Worm (Caenorhabditis elegans) whole organism, late embryonic: Measurements from ENCODE around the gene siah-1.

ENCODE experiments used
- fkh-6 ChIP-seq: sonication (generic microtip); optimal IDR thresholded peaks from 2 replicates; lab custom pipeline; 2016; ENCODE audit warnings: missing genetic modification characterization, missing compliant biosample characterization
- pat-9 ChIP-seq: fragments of 200-800 bp; sonication (Bioruptor generic); optimal IDR thresholded peaks from 2 replicates; lab custom pipeline; 2018; ENCODE audit warnings: mild to moderate bottlenecking, missing genetic modification characterization, moderate library complexity, missing compliant biosample characterization
- pha-4 ChIP-seq: fragments of 150-350 bp; optimal IDR thresholded peaks from 2 replicates; lab custom pipeline; 2018; ENCODE audit warnings: missing biosample characterization, missing genetic modification reagents, missing genetic modification characterization
- sox-4 ChIP-seq: sonication (generic microtip); optimal IDR thresholded peaks from 2 replicates; lab custom pipeline; 2017; ENCODE audit warnings: mild to moderate bottlenecking, missing genetic modification characterization, inconsistent platforms, missing compliant biosample characterization
- tbx-2 ChIP-seq: sonication (generic microtip); optimal IDR thresholded peaks from 2 replicates; lab custom pipeline; 2016; ENCODE audit warnings: missing genetic modification characterization, missing compliant biosample characterization
- tbx-7 ChIP-seq: sonication (generic microtip); optimal IDR thresholded peaks from 2 replicates; lab custom pipeline; 2016; ENCODE audit warnings: missing genotype, missing genetic modification characterization, missing compliant biosample characterization

- no peak for TF ChIP-seq pha-4 (tag; lab: Kevin White, UChicago)
- peak; percentile 64 for TF ChIP-seq tbx-2 (tag; lab: Kevin White, UChicago)
- TF ChIP-seq sox-4 (tag; lab: Kevin White, UChicago) = no peak
- no peak for TF ChIP-seq pat-9 (tag; lab: Kevin White, UChicago)
- no peak for TF ChIP-seq tbx-7
- no peak for TF ChIP-seq fkh-6 (tag; lab: Kevin White, UChicago)
Measured at ce11 chrIV:3742426-3742839, 1.4 kb upstream of the siah-1 start.
